Worm (Caenorhabditis elegans): ENCODE results near the gene F26F2.13.
"Not testable (repeated sequence)": the region's sequence is repeated elsewhere in the genome, so short reads cannot be mapped to it uniquely, and the experiment has no call there.

Gene F26F2.13

ce11 chrV:20564054-20564453 is at the start of gene F26F2.13:
Gene F26F2.13 (plus strand): TSS chrV:20564354.
- TF ChIP-seq unc-62 (GFP tag; optimal IDR thresholded peaks at IDR 0.05), result not testable (repeated sequence)

- TF ChIP-seq unc-62 (GFP tag; optimal IDR thresholded peaks at IDR 0.05), result no peak
Observed at ce11 chrV:20514483-20514882, 49.7 kb upstream of the F26F2.13 start.

- no peak for TF ChIP-seq unc-62 (GFP tag; optimal IDR thresholded peaks at IDR 0.05)
Observed at ce11 chrV:20517005-20517404, 47.1 kb upstream of the F26F2.13 start.

- no peak for TF ChIP-seq unc-62 (GFP tag; optimal IDR thresholded peaks at IDR 0.05)
Observed at ce11 chrV:20518927-20519326, 45.2 kb upstream of the F26F2.13 start, which contains the start of gene Y38H6C.25. Gene Y38H6C.25 (plus strand): TSS chrV:20519227.

- no peak for TF ChIP-seq unc-62 (GFP tag; optimal IDR thresholded peaks at IDR 0.05)
Observed at ce11 chrV:20522219-20522618, 41.9 kb upstream of the F26F2.13 start, which contains the start of the genes Y38H6C.9 and fbxa-150. Gene Y38H6C.9 (minus strand): TSS chrV:20522270. Gene fbxa-150 (plus strand): TSS chrV:20522598.

- TF ChIP-seq unc-62 (GFP tag; optimal IDR thresholded peaks at IDR 0.05), result no peak
Observed at ce11 chrV:20525816-20526459, 38.2 kb upstream of the F26F2.13 start, which contains the start of the genes srh-166 and Y38H6C.24. Gene srh-166 (minus strand): TSS chrV:20525866. Gene Y38H6C.24 (plus strand): TSS chrV:20526435.

- no peak for TF ChIP-seq unc-62 (GFP tag; optimal IDR thresholded peaks at IDR 0.05)
Observed at ce11 chrV:20527493-20527892, 36.7 kb upstream of the F26F2.13 start, which contains the start of gene Y38H6C.13. Gene Y38H6C.13 (plus strand): TSS chrV:20527793.

ce11 chrV:20534072-20534471 is 30.1 kb upstream of the F26F2.13 start, which contains the start of gene famh-161:
Gene famh-161 (minus strand): TSS chrV:20534172.
- no peak for TF ChIP-seq unc-62 (GFP tag; optimal IDR thresholded peaks at IDR 0.05)

- TF ChIP-seq unc-62 (GFP tag; optimal IDR thresholded peaks at IDR 0.05), result no peak
Observed at ce11 chrV:20536208-20536607, 27.9 kb upstream of the F26F2.13 start, which contains the start of gene Y38H6C.15. Gene Y38H6C.15 (minus strand): TSS chrV:20536308.

ce11 chrV:20539055-20539454 is 25.1 kb upstream of the F26F2.13 start, which contains the start of gene Y38H6C.16:
Gene Y38H6C.16 (minus strand): TSS chrV:20539347.
- TF ChIP-seq unc-62 (GFP tag; optimal IDR thresholded peaks at IDR 0.05), result no peak

ce11 chrV:20544092-20544491 is 20.1 kb upstream of the F26F2.13 start, which contains the start of gene slc-36.3:
Gene slc-36.3 (minus strand): TSS chrV:20544192.
- no peak for TF ChIP-seq unc-62 (GFP tag; optimal IDR thresholded peaks at IDR 0.05)

ce11 chrV:20544610-20545009 is 19.5 kb upstream of the F26F2.13 start:
- TF ChIP-seq unc-62 (GFP tag; optimal IDR thresholded peaks at IDR 0.05), result no peak

ce11 chrV:20545742-20546141 is 18.4 kb upstream of the F26F2.13 start:
- TF ChIP-seq unc-62 (GFP tag; optimal IDR thresholded peaks at IDR 0.05), result no peak

ce11 chrV:20547048-20547447 is 17.1 kb upstream of the F26F2.13 start, which contains the start of gene Y38H6C.18:
Gene Y38H6C.18 (minus strand): TSS chrV:20547148.
- no peak for TF ChIP-seq unc-62 (GFP tag; optimal IDR thresholded peaks at IDR 0.05)

- TF ChIP-seq unc-62 (GFP tag; optimal IDR thresholded peaks at IDR 0.05), result no peak
Observed at ce11 chrV:20551096-20551495, 13.1 kb upstream of the F26F2.13 start, which contains the start of gene Y38H6C.20. Gene Y38H6C.20 (minus strand): TSS chrV:20551196.

ce11 chrV:20552971-20553370 is 11.2 kb upstream of the F26F2.13 start, which contains the start of gene vmo-1:
Gene vmo-1 (minus strand): TSS chrV:20553071.
- no peak for TF ChIP-seq unc-62 (GFP tag; optimal IDR thresholded peaks at IDR 0.05)

ce11 chrV:20555120-20555519 is 9.0 kb upstream of the F26F2.13 start, which contains the start of gene Y38H6C.21:
Gene Y38H6C.21 (minus strand): TSS chrV:20555267.
- no peak for TF ChIP-seq unc-62 (GFP tag; optimal IDR thresholded peaks at IDR 0.05)

Data from whole organism, dauer.